Fruit fly (Drosophila melanogaster) S2 (cell line): ENCODE data around the gene term.

Experiments
- CG8478 ChIP-seq: fragments of >200 bp; optimal IDR thresholded peaks from 2 replicates; lab custom pipeline; 2018
- CTCF ChIP-seq, 2 experiments: fragments of >200 bp; optimal IDR thresholded peaks; 2 replicates each; lab custom pipeline; 2018

dm6 chr3L:18620988-18621734 is 27.6 kb upstream of the term start:
- no peak for TF ChIP-seq CG8478
- peak in 1 of 2 experiments; percentile 35 for TF ChIP-seq CTCF (optimal IDR thresholded peaks at IDR 0.05; lab: Kevin White, UChicago)
